Worm (Caenorhabditis elegans): ENCODE results near the gene fbxc-28.

- TF ChIP-seq ztf-29 (GFP tag; IDR thresholded peaks at IDR 0.05), result no peak
- no peak for TF ChIP-seq cog-1 (tag; optimal IDR thresholded peaks at IDR 0.05)
- TF ChIP-seq med-1 (GFP tag; optimal IDR thresholded peaks at IDR 0.05; ENCODE audit: insufficient read depth), result no peak
- TF ChIP-seq T22C8.4 (GFP tag; IDR thresholded peaks at IDR 0.05), result no peak
- no peak for TF ChIP-seq tab-1 (GFP tag; IDR thresholded peaks at IDR 0.05)
- no peak for TF ChIP-seq ref-1 (GFP tag; conservative IDR thresholded peaks at IDR 0.05)
These were observed 35.6 kb upstream of the fbxc-28 start, which contains the start of gene T07D3.4 for ce11 chrII:888024-888423.

Measured in whole organism, midembryonic.